Worm (Caenorhabditis elegans) whole organism, mixed stage, embryonic: ENCODE results near the gene zag-1.

Experiments used
- ces-1 ChIP-seq: fragments of 150-350 bp; optimal IDR thresholded peaks from 2 replicates; lab custom pipeline; 2014; ENCODE audit warnings: missing biosample characterization, missing genetic modification reagents, missing genetic modification characterization
- drap-1 ChIP-seq: fragments of 200-800 bp; sonication (Bioruptor generic); optimal IDR thresholded peaks from 3 replicates; lab custom pipeline; 2018; ENCODE audit warnings: mild to moderate bottlenecking, missing genetic modification characterization, missing compliant biosample characterization
- elt-1 ChIP-seq: sonication (generic microtip); optimal IDR thresholded peaks from 2 replicates; lab custom pipeline; 2017; ENCODE audit warnings: missing genetic modification characterization, mild to moderate bottlenecking, missing compliant biosample characterization, antibody characterized with exemption, moderate library complexity, borderline replicate concordance; ENCODE audit not compliant: insufficient read depth
- nhr-12 ChIP-seq: fragments of 150-350 bp; optimal IDR thresholded peaks from 2 replicates; lab custom pipeline; 2014; ENCODE audit warnings: missing biosample characterization, missing genetic modification characterization
- nhr-237 ChIP-seq: fragments of 150-350 bp; optimal IDR thresholded peaks from 2 replicates; lab custom pipeline; 2014; ENCODE audit warnings: missing biosample characterization, missing genetic modification characterization
- nhr-28 ChIP-seq: fragments of 150-350 bp; optimal IDR thresholded peaks from 2 replicates; lab custom pipeline; 2014; ENCODE audit warnings: missing biosample characterization, missing genetic modification characterization
- sem-2 ChIP-seq: fragments of 200-800 bp; sonication (Bioruptor generic); optimal IDR thresholded peaks from 2 replicates; lab custom pipeline; 2018; ENCODE audit warnings: mild to moderate bottlenecking, missing genetic modification characterization, missing compliant biosample characterization
- snpc-4 ChIP-seq: fragments of 150-350 bp; optimal IDR thresholded peaks from 2 replicates; lab custom pipeline; 2014; ENCODE audit warnings: missing biosample characterization, missing genetic modification characterization
- tbx-8 ChIP-seq: fragments of 200-800 bp; sonication (Bioruptor generic); optimal IDR thresholded peaks from 2 replicates; lab custom pipeline; 2018; ENCODE audit warnings: mild to moderate bottlenecking, missing genetic modification characterization, moderate library complexity, missing compliant biosample characterization
- unc-120 ChIP-seq: sonication (generic microtip); optimal IDR thresholded peaks from 2 replicates; lab custom pipeline; 2017; ENCODE audit warnings: missing genetic modification characterization, missing compliant biosample characterization; ENCODE audit not compliant: poor library complexity, severe bottlenecking
- unc-62 ChIP-seq: fragments of 150-350 bp; optimal IDR thresholded peaks from 2 replicates; lab custom pipeline; 2014; ENCODE audit warnings: missing biosample characterization, missing genetic modification reagents, missing genetic modification characterization
- ztf-11 ChIP-seq: fragments of 150-350 bp; optimal IDR thresholded peaks from 2 replicates; lab custom pipeline; 2014; ENCODE audit warnings: missing biosample characterization, missing genetic modification characterization

ce11 chrIV:3835065-3835464, 20.6 kb upstream of the zag-1 start, which contains the start of gene cal-3:
- TF ChIP-seq nhr-28 (tag; lab: Kevin White, UChicago): no peak
- no peak for TF ChIP-seq tbx-8 (GFP tag; lab: Kevin White, UChicago)
- TF ChIP-seq elt-1 (tag; lab: Kevin White, UChicago): no peak
- no peak for TF ChIP-seq unc-62 (GFP tag; lab: Kevin White, UChicago)
- no peak for TF ChIP-seq ces-1 (GFP tag; lab: Kevin White, UChicago)
- TF ChIP-seq unc-120 (tag; lab: Kevin White, UChicago): no peak
- no peak for TF ChIP-seq ztf-11 (tag; lab: Kevin White, UChicago)
- TF ChIP-seq nhr-12: no peak
- TF ChIP-seq drap-1 (GFP tag; lab: Kevin White, UChicago): no peak
- TF ChIP-seq sem-2: no peak
- TF ChIP-seq nhr-237: no peak
- TF ChIP-seq snpc-4 (tag; lab: Kevin White, UChicago): no peak
